Fruit fly (Drosophila melanogaster): Measurements from ENCODE around the gene Sfp36F.

- TF ChIP-seq CG4496 (GFP tag; IDR thresholded peaks at IDR 0.05) = no peak
- TF ChIP-seq fd96Ca (GFP tag; IDR thresholded peaks at IDR 0.05) = no peak
- TF ChIP-seq CG12605 (GFP tag; IDR thresholded peaks at IDR 0.05) = no peak
- no peak for TF ChIP-seq Pif1A (GFP tag; optimal IDR thresholded peaks at IDR 0.05)
- TF ChIP-seq CG13204 (GFP tag; optimal IDR thresholded peaks at IDR 0.05) = no peak
These were observed 12.9 kb downstream of the Sfp36F start for dm6 chr2L:18305057-18305829.

Data from whole organism, pupa.